Worm (Caenorhabditis elegans) whole organism, L3 larva: ENCODE data around the gene F53G2.2.

Experiments
- daf-12 ChIP-seq: fragments of 150-350 bp; optimal IDR thresholded peaks from 2 replicates; lab custom pipeline; 2014; ENCODE audit warnings: missing biosample characterization, missing genetic modification reagents, missing genetic modification characterization
- lin-15B ChIP-seq: fragments of 150-350 bp; optimal IDR thresholded peaks from 2 replicates; lab custom pipeline; 2014; ENCODE audit warnings: missing biosample characterization, missing genetic modification characterization
- nhr-25 ChIP-seq: sonication (generic microtip); optimal IDR thresholded peaks from 2 replicates; lab custom pipeline; 2017; ENCODE audit warnings: missing biosample characterization, missing genetic modification characterization
- zag-1 ChIP-seq: fragments of 150-350 bp; optimal IDR thresholded peaks from 2 replicates; lab custom pipeline; 2014; ENCODE audit warnings: missing biosample characterization, missing genetic modification characterization

ce11 chrII:2504431-2504928 lies 22.8 kb downstream of the F53G2.2 start, which contains the start of gene gbas-1:
- TF ChIP-seq daf-12 (no peak), nhr-25 (no peak), zag-1 (tag; lab: Kevin White, UChicago) (no peak), lin-15B (peak; percentile 63)
